Fruit fly (Drosophila melanogaster) whole organism, embryonic: ENCODE results near the gene CG13390.

Experiments
- Blimp-1 ChIP-seq: fragments of 200-800 bp; sonication (Bioruptor generic); optimal IDR thresholded peaks from 3 replicates; lab custom pipeline; 2018; ENCODE audit warnings: missing biosample characterization, missing genetic modification characterization, mild to moderate bottlenecking, moderate library complexity, missing genetic modification reagents
- CG10267 ChIP-seq: fragments of 200-800 bp; sonication (Bioruptor generic); optimal IDR thresholded peaks from 2 replicates; lab custom pipeline; 2018; ENCODE audit warnings: missing biosample characterization, mild to moderate bottlenecking, missing genetic modification characterization, moderate library complexity
- CG11560 ChIP-seq: fragments of 200-800 bp; sonication (Bioruptor generic); IDR thresholded peaks from 3 replicates; pipeline ENCODE4 v1.3.6; 2022; ENCODE audit warnings: missing biosample characterization, missing genetic modification characterization
- CG12744 ChIP-seq: fragments of 200-800 bp; sonication (Bioruptor generic); optimal IDR thresholded peaks from 2 replicates; lab custom pipeline; 2016; ENCODE audit warnings: missing biosample characterization, missing genetic modification characterization
- CG13287 ChIP-seq: fragments of 200-800 bp; sonication (Bioruptor generic); IDR thresholded peaks from 2 replicates; pipeline ENCODE4 v1.3.6; 2022; ENCODE audit warnings: missing biosample characterization, missing genetic modification characterization; ENCODE audit not compliant: partially characterized antibody
- CG13424 ChIP-seq: fragments of 200-800 bp; sonication (Bioruptor generic); optimal IDR thresholded peaks from 2 replicates; lab custom pipeline; 2019; ENCODE audit warnings: missing biosample characterization, mild to moderate bottlenecking, missing genetic modification characterization, moderate library complexity
- CG15269 ChIP-seq: fragments of 200-800 bp; sonication (Bioruptor generic); optimal IDR thresholded peaks from 2 replicates; lab custom pipeline; 2018; ENCODE audit warnings: missing biosample characterization, mild to moderate bottlenecking, missing genetic modification characterization, moderate library complexity
- CG15696 ChIP-seq: fragments of 200-800 bp; sonication (Bioruptor generic); optimal IDR thresholded peaks from 2 replicates; lab custom pipeline; 2019; ENCODE audit warnings: missing biosample characterization, mild to moderate bottlenecking, missing genetic modification characterization, moderate library complexity
- CG16813 ChIP-seq: fragments of 200-800 bp; sonication (Bioruptor generic); IDR thresholded peaks from 3 replicates; pipeline ENCODE4 v1.3.6; 2022; ENCODE audit warnings: missing biosample characterization, missing genetic modification characterization; ENCODE audit not compliant: partially characterized antibody
- CG16815 ChIP-seq: fragments of 200-800 bp; sonication (Bioruptor generic); optimal IDR thresholded peaks from 3 replicates; lab custom pipeline; 2017; ENCODE audit warnings: missing biosample characterization, mild to moderate bottlenecking, missing genetic modification characterization
- CG17802 ChIP-seq: fragments of 200-800 bp; sonication (Bioruptor generic); optimal IDR thresholded peaks from 2 replicates; lab custom pipeline; 2018; ENCODE audit warnings: missing biosample characterization, mild to moderate bottlenecking, missing genetic modification characterization, moderate library complexity
- CG2199 ChIP-seq: fragments of 200-800 bp; sonication (Bioruptor generic); IDR thresholded peaks from 3 replicates; pipeline ENCODE4 v1.3.6; 2022; ENCODE audit warnings: missing biosample characterization, missing genetic modification characterization
- CG4820 ChIP-seq: fragments of 200-800 bp; sonication (Bioruptor generic); optimal IDR thresholded peaks from 3 replicates; lab custom pipeline; 2016; ENCODE audit warnings: missing biosample characterization, missing genetic modification characterization
- CG6689 ChIP-seq: fragments of 200-800 bp; sonication (Bioruptor generic); IDR thresholded peaks from 2 replicates; pipeline ENCODE4 v1.3.6; 2022; ENCODE audit warnings: missing biosample characterization, missing genetic modification characterization
- CG6791 ChIP-seq: fragments of 200-800 bp; sonication (Bioruptor generic); IDR thresholded peaks from 3 replicates; pipeline ENCODE4 v1.3.6; 2022; ENCODE audit warnings: missing biosample characterization, missing genetic modification characterization; ENCODE audit not compliant: partially characterized antibody
- CG7839 ChIP-seq: fragments of 200-800 bp; sonication (Bioruptor generic); optimal IDR thresholded peaks from 3 replicates; lab custom pipeline; 2018; ENCODE audit warnings: missing biosample characterization, mild to moderate bottlenecking, missing genetic modification characterization, moderate library complexity
- CG8281 ChIP-seq: fragments of 200-800 bp; sonication (Bioruptor generic); optimal IDR thresholded peaks from 2 replicates; lab custom pipeline; 2018; ENCODE audit warnings: missing biosample characterization, mild to moderate bottlenecking, missing genetic modification characterization, moderate library complexity
- CG9817 ChIP-seq: fragments of 200-800 bp; sonication (Bioruptor generic); optimal IDR thresholded peaks from 2 replicates; lab custom pipeline; 2018; ENCODE audit warnings: missing biosample characterization, mild to moderate bottlenecking, missing genetic modification characterization, moderate library complexity
- CHES-1-like ChIP-seq: fragments of 200-800 bp; sonication (Bioruptor generic); optimal IDR thresholded peaks from 2 replicates; lab custom pipeline; 2016; ENCODE audit warnings: missing biosample characterization, missing genetic modification characterization
- Dref ChIP-seq: fragments of 200-800 bp; sonication (Bioruptor generic); IDR thresholded peaks from 2 replicates; pipeline ENCODE4 v1.3.6; 2022; ENCODE audit warnings: missing biosample characterization, missing genetic modification characterization
- Gsc ChIP-seq: fragments of 200-800 bp; sonication (Bioruptor generic); IDR thresholded peaks from 2 replicates; pipeline ENCODE4 v1.3.6; 2022; ENCODE audit warnings: missing biosample characterization, missing genetic modification characterization
- Hey ChIP-seq: fragments of 200-800 bp; sonication (Bioruptor generic); optimal IDR thresholded peaks from 3 replicates; lab custom pipeline; 2018; ENCODE audit warnings: missing biosample characterization, mild to moderate bottlenecking, missing genetic modification characterization
- Hr39 ChIP-seq: fragments of >200 bp; optimal IDR thresholded peaks from 2 replicates; lab custom pipeline; 2017
- Nf-YC ChIP-seq: fragments of 200-800 bp; optimal IDR thresholded peaks from 3 replicates; lab custom pipeline; 2019; ENCODE audit warnings: missing biosample characterization, mild to moderate bottlenecking, missing genetic modification characterization, moderate library complexity
- NfI ChIP-seq: fragments of 200-800 bp; sonication (Bioruptor generic); optimal IDR thresholded peaks from 3 replicates; lab custom pipeline; 2018; ENCODE audit warnings: missing biosample characterization, mild to moderate bottlenecking, missing genetic modification characterization, moderate library complexity
- Pdp1 ChIP-seq, 2 experiments: fragments of 200-800 bp; sonication (Bioruptor generic); optimal IDR thresholded peaks; 3 replicates each; lab custom pipeline; 2016; ENCODE audit warnings: missing biosample characterization in 2 of 2, missing genetic modification characterization in 2 of 2, mild to moderate bottlenecking in 1 of 2, moderate library complexity in 1 of 2
- Ssrp ChIP-seq: fragments of 200-800 bp; sonication (Bioruptor generic); optimal IDR thresholded peaks from 2 replicates; lab custom pipeline; 2018; ENCODE audit warnings: missing biosample characterization, mild to moderate bottlenecking, missing genetic modification characterization, moderate library complexity
- Vsx1 ChIP-seq: fragments of 200-800 bp; sonication (Bioruptor generic); optimal IDR thresholded peaks from 2 replicates; lab custom pipeline; 2017; ENCODE audit warnings: missing biosample characterization, mild to moderate bottlenecking, missing genetic modification characterization, missing genetic modification reagents
- bbx ChIP-seq: fragments of 200-800 bp; sonication (Bioruptor generic); IDR thresholded peaks from 2 replicates; pipeline ENCODE4 v1.3.6; 2022; ENCODE audit warnings: missing biosample characterization, missing genetic modification characterization; ENCODE audit not compliant: partially characterized antibody
- cato ChIP-seq: fragments of 200-800 bp; sonication (Bioruptor generic); optimal IDR thresholded peaks from 2 replicates; lab custom pipeline; 2016; ENCODE audit warnings: missing biosample characterization, missing genetic modification characterization, borderline replicate concordance
- chif ChIP-seq, 2 experiments: fragments of 200-800 bp; sonication (Bioruptor generic); optimal IDR thresholded peaks; 3 replicates each; lab custom pipeline; 2016; ENCODE audit warnings: missing biosample characterization in 2 of 2, missing genetic modification characterization in 2 of 2
- chinmo ChIP-seq: fragments of 200-800 bp; sonication (Bioruptor generic); IDR thresholded peaks from 4 replicates; pipeline ENCODE4 v1.3.6; 2022; ENCODE audit warnings: missing biosample characterization, missing genetic modification characterization; ENCODE audit not compliant: partially characterized antibody
- cwo ChIP-seq: fragments of 200-800 bp; sonication (Bioruptor generic); optimal IDR thresholded peaks from 3 replicates; lab custom pipeline; 2017; ENCODE audit warnings: missing biosample characterization, missing genetic modification characterization, mild to moderate bottlenecking, moderate library complexity, missing genetic modification reagents
- fd64A ChIP-seq: fragments of 200-800 bp; sonication (Bioruptor generic); optimal IDR thresholded peaks from 3 replicates; lab custom pipeline; 2018; ENCODE audit warnings: missing biosample characterization, mild to moderate bottlenecking, missing genetic modification characterization
- gsb ChIP-seq: fragments of 200-800 bp; sonication (Bioruptor generic); IDR thresholded peaks from 2 replicates; pipeline ENCODE4 v1.3.6; 2022; ENCODE audit warnings: missing biosample characterization, missing genetic modification characterization
- kni ChIP-seq: fragments of 200-800 bp; sonication (Bioruptor generic); optimal IDR thresholded peaks from 3 replicates; lab custom pipeline; 2017; ENCODE audit warnings: mild to moderate bottlenecking, missing biosample characterization, missing genetic modification reagents, missing genetic modification characterization
- lab ChIP-seq: fragments of 200-800 bp; sonication (Bioruptor generic); optimal IDR thresholded peaks from 3 replicates; lab custom pipeline; 2017; ENCODE audit warnings: missing biosample characterization, missing genetic modification characterization, mild to moderate bottlenecking, moderate library complexity, missing genetic modification reagents
- prd ChIP-seq, 3 experiments: fragments of >200 bp in 2 of 3; fragments of 200-800 bp in 1 of 3; sonication (Bioruptor generic) in 1 of 3; optimal IDR thresholded peaks in 2 of 3; IDR thresholded peaks in 1 of 3; 2 replicates in 2 of 3; 3 replicates in 1 of 3; pipeline versions ENCODE4 v1.3.6 to Lab custom; 2017 to 2022; ENCODE audit warnings: missing biosample characterization in 1 of 3, missing genetic modification characterization in 1 of 3
- repo ChIP-seq: fragments of 200-800 bp; sonication (Bioruptor generic); optimal IDR thresholded peaks from 2 replicates; lab custom pipeline; 2016; ENCODE audit warnings: missing biosample characterization, missing genetic modification characterization
- run ChIP-seq: fragments of 200-800 bp; sonication (Bioruptor generic); optimal IDR thresholded peaks from 3 replicates; lab custom pipeline; 2018; ENCODE audit warnings: missing biosample characterization, mild to moderate bottlenecking, missing genetic modification characterization
- scrt ChIP-seq: fragments of 200-800 bp; sonication (Bioruptor generic); optimal IDR thresholded peaks from 2 replicates; lab custom pipeline; 2018; ENCODE audit warnings: missing biosample characterization, mild to moderate bottlenecking, missing genetic modification characterization, moderate library complexity
- sens-2 ChIP-seq: fragments of 200-800 bp; sonication (Bioruptor generic); IDR thresholded peaks from 2 replicates; pipeline ENCODE4 v1.3.6; 2022; ENCODE audit warnings: missing biosample characterization, missing genetic modification characterization
- so ChIP-seq: fragments of 200-800 bp; sonication (Bioruptor generic); IDR thresholded peaks from 3 replicates; pipeline ENCODE4 v1.3.6; 2022; ENCODE audit warnings: missing biosample characterization, missing genetic modification characterization
- sob ChIP-seq: fragments of 200-800 bp; sonication (Bioruptor generic); IDR thresholded peaks from 2 replicates; pipeline ENCODE4 v1.3.6; 2022; ENCODE audit warnings: missing biosample characterization, missing genetic modification characterization
- tll ChIP-seq, 2 experiments: fragments of 200-800 bp in 1 of 2; fragments of >200 bp in 1 of 2; sonication (Bioruptor generic) in 1 of 2; optimal IDR thresholded peaks; 2 replicates each; lab custom pipeline; 2017 to 2019; ENCODE audit warnings: missing biosample characterization in 2 of 2, missing genetic modification characterization in 2 of 2, mild to moderate bottlenecking in 1 of 2, moderate library complexity in 1 of 2
- vvl ChIP-seq: fragments of 200-800 bp; sonication (Bioruptor generic); IDR thresholded peaks from 2 replicates; pipeline ENCODE4 v1.3.6; 2022; ENCODE audit warnings: missing biosample characterization, missing genetic modification characterization
- zf30C ChIP-seq: fragments of 200-800 bp; sonication (Bioruptor generic); optimal IDR thresholded peaks from 3 replicates; lab custom pipeline; 2018; ENCODE audit warnings: missing biosample characterization, mild to moderate bottlenecking, missing genetic modification characterization

CG13390 gene

dm6 chr2L:8326414-8327271, 50.0 kb downstream of the CG13390 start:
- TF ChIP-seq kni (GFP tag; lab: Kevin White, UChicago), result no peak
- TF ChIP-seq CG6791, result no peak
- peak; percentile 55; the same call in 1 of the 2 replicates for TF ChIP-seq vvl (GFP tag; lab: Robert Waterston, UW)
- TF ChIP-seq CHES-1-like (GFP tag; lab: Kevin White, UChicago), result no peak
- no peak for TF ChIP-seq CG6689 (GFP tag; lab: Robert Waterston, UW)
- TF ChIP-seq Vsx1 (GFP tag; lab: Kevin White, UChicago), result no peak
- TF ChIP-seq zf30C, result no peak
- peak; percentile 53 for TF ChIP-seq CG15269 (tag; lab: Kevin White, UChicago)
- TF ChIP-seq fd64A (GFP tag; lab: Kevin White, UChicago), result no peak
- TF ChIP-seq CG8281, result no peak
- no peak for TF ChIP-seq Ssrp (tag; lab: Kevin White, UChicago)
- no peak for TF ChIP-seq CG4820 (GFP tag; lab: Kevin White, UChicago)
- peak; percentile 32 for TF ChIP-seq cwo (GFP tag; lab: Kevin White, UChicago)
- TF ChIP-seq CG12744 (GFP tag; lab: Kevin White, UChicago), result no peak
- TF ChIP-seq Dref (GFP tag; lab: Robert Waterston, UW), result no peak
- TF ChIP-seq scrt, result no peak
- TF ChIP-seq CG17802 (tag; lab: Kevin White, UChicago), result no peak
- peak; percentile 41 for TF ChIP-seq CG13424
- no peak for TF ChIP-seq so
- TF ChIP-seq lab (GFP tag; lab: Kevin White, UChicago), result peak; percentile 46
- TF ChIP-seq CG10267 (tag; lab: Kevin White, UChicago), result peak; percentile 11
- no peak for TF ChIP-seq cato (GFP tag; lab: Kevin White, UChicago)
- no peak for TF ChIP-seq tll (GFP tag; optimal IDR thresholded peaks at IDR 0.05; lab: Kevin White, UChicago)
- no peak for TF ChIP-seq Nf-YC (tag; lab: Kevin White, UChicago)
- TF ChIP-seq sens-2, result no peak
- no peak for TF ChIP-seq CG16813
- no peak for TF ChIP-seq Hr39 (lab: Kevin White, UChicago)
- no peak for TF ChIP-seq Hey (tag; lab: Kevin White, UChicago)
- TF ChIP-seq repo (GFP tag; lab: Kevin White, UChicago), result no peak
- no peak for TF ChIP-seq run (tag; lab: Kevin White, UChicago)
- TF ChIP-seq CG11560 (tag; lab: Robert Waterston, UW), result no peak
- peak in 1 of 2 experiments; percentile 39 for TF ChIP-seq Pdp1 (GFP tag; optimal IDR thresholded peaks at IDR 0.05; lab: Kevin White, UChicago)
- no peak for TF ChIP-seq CG16815 (GFP tag; lab: Kevin White, UChicago)
- TF ChIP-seq Gsc (GFP tag; lab: Robert Waterston, UW), result no peak
- no peak for TF ChIP-seq gsb (GFP tag; lab: Robert Waterston, UW)
- TF ChIP-seq prd (optimal IDR thresholded peaks at IDR 0.05; lab: Kevin White, UChicago), result no peak
- no peak for TF ChIP-seq prd (GFP tag; IDR thresholded peaks at IDR 0.05; lab: Robert Waterston, UW)
- TF ChIP-seq bbx, result no peak
- peak; percentile 8; the same call in 1 of the 2 replicates for TF ChIP-seq CG13287 (GFP tag; lab: Robert Waterston, UW)
- TF ChIP-seq CG15696 (tag; lab: Kevin White, UChicago), result no peak
- TF ChIP-seq NfI (GFP tag; lab: Kevin White, UChicago), result no peak
- TF ChIP-seq Blimp-1 (GFP tag; lab: Kevin White, UChicago), result peak; percentile 13
- peak; percentile 41 for TF ChIP-seq CG7839
- no peak for TF ChIP-seq chif (GFP tag; optimal IDR thresholded peaks at IDR 0.05; lab: Kevin White, UChicago)
- no peak for TF ChIP-seq CG2199
- TF ChIP-seq CG9817 (tag; lab: Kevin White, UChicago), result no peak
- 0 out of 4 replicates have a peak, but pooled peaks have one; percentile 55 for TF ChIP-seq chinmo
- TF ChIP-seq sob (GFP tag; lab: Robert Waterston, UW), result no peak
